Worm (Caenorhabditis elegans) whole organism, young adult: Measurements from ENCODE around the gene unc-119.

ENCODE experiments used
- F10E7.11 ChIP-seq: sonication (generic microtip); optimal IDR thresholded peaks from 2 replicates; lab custom pipeline; 2017; ENCODE audit warnings: mild to moderate bottlenecking, missing genetic modification characterization, moderate library complexity, missing compliant biosample characterization
- attf-6 ChIP-seq: fragments of 200-800 bp; sonication (Bioruptor generic); IDR thresholded peaks from 2 replicates; pipeline ENCODE4 v1.3.6; 2022; ENCODE audit warnings: missing genetic modification reagents, missing genetic modification characterization, missing compliant biosample characterization
- cebp-1 ChIP-seq, 2 experiments: fragments of 200-800 bp in 1 of 2; sonication (Bioruptor generic) in 1 of 2; sonication (generic microtip) in 1 of 2; IDR thresholded peaks in 1 of 2; optimal IDR thresholded peaks in 1 of 2; 2 replicates each; pipeline versions ENCODE4 v1.3.6 to Lab custom; 2017 to 2022; ENCODE audit warnings: missing compliant biosample characterization in 2 of 2, missing genetic modification characterization in 2 of 2, mild to moderate bottlenecking in 1 of 2, missing genetic modification reagents in 1 of 2, moderate library complexity in 1 of 2
- hlh-26 ChIP-seq: fragments of 200-800 bp; sonication (Bioruptor generic); conservative IDR thresholded peaks from 2 replicates; pipeline ENCODE4 v1.3.6; 2022; ENCODE audit warnings: missing genetic modification reagents, missing genetic modification characterization, missing compliant biosample characterization
- madf-8 ChIP-seq: fragments of 200-800 bp; sonication (Bioruptor generic); conservative IDR thresholded peaks from 2 replicates; pipeline ENCODE4 v1.3.6; 2022; ENCODE audit warnings: missing genetic modification reagents, missing genetic modification characterization, missing compliant biosample characterization
- rec-8 ChIP-seq, 2 experiments: sonication (generic microtip); optimal IDR thresholded peaks; 2 replicates each; lab custom pipeline; 2016; ENCODE audit warnings: mild to moderate bottlenecking in 2 of 2, missing genetic modification characterization in 2 of 2, missing genetic modification reagents in 2 of 2, missing genotype in 2 of 2, missing biosample characterization in 1 of 2, missing compliant biosample characterization in 1 of 2, moderate library complexity in 1 of 2
- snpc-4 ChIP-seq, 5 experiments: fragments of 150-350 bp in 1 of 5; sonication (generic microtip) in 4 of 5; optimal IDR thresholded peaks; 2 replicates each; lab custom pipeline; 2014 to 2018; ENCODE audit warnings: missing genetic modification characterization in 5 of 5, missing biosample characterization in 3 of 5, antibody characterized with exemption in 2 of 5, mild to moderate bottlenecking in 2 of 5, missing compliant biosample characterization in 2 of 5, missing genotype in 2 of 5, moderate library complexity in 2 of 5, missing genetic modification reagents in 1 of 5
- somi-1 ChIP-seq: fragments of 200-800 bp; sonication (Bioruptor generic); optimal IDR thresholded peaks from 2 replicates; lab custom pipeline; 2018; ENCODE audit warnings: mild to moderate bottlenecking, missing genetic modification characterization, missing compliant biosample characterization
- unc-130 ChIP-seq: sonication (generic microtip); optimal IDR thresholded peaks from 2 replicates; lab custom pipeline; 2016; ENCODE audit warnings: missing genetic modification reagents, missing genetic modification characterization, missing compliant biosample characterization

DNA sequence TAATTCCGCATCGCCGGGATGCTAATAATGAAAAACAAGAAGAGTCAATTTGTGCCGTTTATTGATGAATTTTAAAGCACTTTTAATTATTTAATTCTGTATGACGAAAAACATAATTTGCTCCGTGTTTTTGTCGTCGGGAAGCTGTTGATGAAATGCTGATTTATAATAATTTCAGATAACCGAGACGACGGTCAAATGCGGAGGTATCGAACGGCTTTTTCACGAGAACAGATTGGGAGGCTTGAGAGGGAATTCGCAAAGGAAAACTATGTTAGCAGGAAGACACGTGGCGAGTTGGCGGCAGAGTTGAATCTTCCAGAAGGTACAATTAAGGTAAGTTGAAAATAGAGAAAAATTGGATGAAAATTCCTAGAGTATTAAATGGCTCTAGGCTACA, 21.1 kb downstream of the unc-119 start:
- TF ChIP-seq rec-8 (tag; optimal IDR thresholded peaks at IDR 0.05; lab: Kevin White, UChicago) = no peak
- TF ChIP-seq madf-8 (GFP tag; lab: Robert Waterston, UW) = no peak
- no peak for TF ChIP-seq cebp-1 (GFP tag; IDR thresholded peaks at IDR 0.05; lab: Robert Waterston, UW)
- TF ChIP-seq cebp-1 (tag; optimal IDR thresholded peaks at IDR 0.05; lab: Kevin White, UChicago) = no peak
- TF ChIP-seq unc-130 (GFP tag; lab: Kevin White, UChicago) = no peak
- TF ChIP-seq attf-6 = no peak
- TF ChIP-seq hlh-26 (GFP tag; lab: Robert Waterston, UW) = no peak
- TF ChIP-seq snpc-4 (GFP tag; optimal IDR thresholded peaks at IDR 0.05; lab: Kevin White, UChicago) = no peak
- no peak for TF ChIP-seq snpc-4 (tag; optimal IDR thresholded peaks at IDR 0.05; lab: Kevin White, UChicago)
- no peak for TF ChIP-seq somi-1 (GFP tag; lab: Kevin White, UChicago)
- no peak for TF ChIP-seq F10E7.11 (tag; lab: Kevin White, UChicago)
